Worm (Caenorhabditis elegans) whole organism, young adult: ENCODE results near the gene clec-47.

Source experiments
- B0019.2 ChIP-seq: fragments of 200-800 bp; sonication (Bioruptor generic); conservative IDR thresholded peaks from 2 replicates; pipeline ENCODE4 v1.3.6; 2022; ENCODE audit warnings: missing genetic modification reagents, missing genetic modification characterization, missing compliant biosample characterization
- B0035.1 ChIP-seq: sonication (generic microtip); optimal IDR thresholded peaks from 2 replicates; lab custom pipeline; 2016; ENCODE audit warnings: missing genetic modification characterization, mild to moderate bottlenecking, missing compliant biosample characterization, missing genotype, missing genetic modification reagents
- B0336.3 ChIP-seq: fragments of 200-800 bp; sonication (Bioruptor generic); IDR thresholded peaks from 2 replicates; pipeline ENCODE4 v1.3.6; 2022; ENCODE audit warnings: missing genetic modification characterization, missing compliant biosample characterization
- C06A6.2 ChIP-seq: fragments of 200-800 bp; sonication (Bioruptor generic); conservative IDR thresholded peaks from 2 replicates; pipeline ENCODE4 v1.3.6; 2022; ENCODE audit warnings: missing genetic modification characterization, missing compliant biosample characterization
- D2030.7 ChIP-seq: fragments of 200-800 bp; sonication (Bioruptor generic); IDR thresholded peaks from 2 replicates; pipeline ENCODE4 v1.3.6; 2022; ENCODE audit warnings: missing genetic modification reagents, missing genetic modification characterization, missing compliant biosample characterization
- F22D6.2 ChIP-seq: sonication (generic microtip); optimal IDR thresholded peaks from 2 replicates; lab custom pipeline; 2016; ENCODE audit warnings: mild to moderate bottlenecking, missing genetic modification characterization, missing compliant biosample characterization
- F39B2.1 ChIP-seq: fragments of 200-800 bp; sonication (Bioruptor generic); IDR thresholded peaks from 2 replicates; pipeline ENCODE4 v1.3.6; 2022; ENCODE audit warnings: missing genetic modification reagents, missing genetic modification characterization, missing compliant biosample characterization
- F49E8.2 ChIP-seq: sonication (generic microtip); optimal IDR thresholded peaks from 3 replicates; lab custom pipeline; 2017; ENCODE audit warnings: missing genetic modification characterization, mild to moderate bottlenecking, missing compliant biosample characterization, antibody characterized with exemption, moderate library complexity; ENCODE audit not compliant: insufficient read depth
- F52B5.7 ChIP-seq: sonication (generic microtip); optimal IDR thresholded peaks from 2 replicates; lab custom pipeline; 2016; ENCODE audit warnings: mild to moderate bottlenecking, missing genetic modification characterization, missing compliant biosample characterization
- F57C9.4 ChIP-seq: sonication (generic microtip); optimal IDR thresholded peaks from 2 replicates; lab custom pipeline; 2017; ENCODE audit warnings: mild to moderate bottlenecking, missing genetic modification characterization, missing compliant biosample characterization
- T07F8.4 ChIP-seq: sonication (generic microtip); optimal IDR thresholded peaks from 2 replicates; lab custom pipeline; 2016; ENCODE audit warnings: mild to moderate bottlenecking, missing genetic modification characterization, moderate library complexity, missing compliant biosample characterization
- Y53F4B.3 ChIP-seq: fragments of 200-800 bp; sonication (Bioruptor generic); IDR thresholded peaks from 2 replicates; pipeline ENCODE4 v1.3.6; 2022; ENCODE audit warnings: missing genetic modification reagents, missing genetic modification characterization, missing compliant biosample characterization
- Y56A3A.18 ChIP-seq: fragments of 200-800 bp; sonication (Bioruptor generic); IDR thresholded peaks from 2 replicates; pipeline ENCODE4 v1.3.6; 2022; ENCODE audit warnings: missing genetic modification reagents, missing genetic modification characterization, missing compliant biosample characterization
- Y67H2A.10 ChIP-seq: fragments of 200-800 bp; sonication (Bioruptor generic); conservative IDR thresholded peaks from 2 replicates; pipeline ENCODE4 v1.3.6; 2022; ENCODE audit warnings: missing genetic modification reagents, missing genetic modification characterization, missing compliant biosample characterization
- Y79H2A.3 ChIP-seq: fragments of 200-800 bp; sonication (Bioruptor generic); conservative IDR thresholded peaks from 2 replicates; pipeline ENCODE4 v1.3.6; 2022; ENCODE audit warnings: missing genetic modification reagents, missing genetic modification characterization, missing compliant biosample characterization
- ama-1 ChIP-seq, 3 experiments: fragments of 150-350 bp in 1 of 3; sonication (generic microtip) in 2 of 3; optimal IDR thresholded peaks; 2 replicates each; lab custom pipeline; 2014 to 2018; ENCODE audit warnings: missing biosample characterization in 2 of 3, missing genetic modification characterization in 2 of 3, missing genetic modification reagents in 2 of 3
- aptf-2 ChIP-seq: fragments of 200-800 bp; sonication (Bioruptor generic); conservative IDR thresholded peaks from 2 replicates; pipeline ENCODE4 v1.3.6; 2022; ENCODE audit warnings: missing genetic modification reagents, missing genetic modification characterization, missing compliant biosample characterization
- aptf-3 ChIP-seq: fragments of 200-800 bp; sonication (Bioruptor generic); IDR thresholded peaks from 2 replicates; pipeline ENCODE4 v1.3.6; 2022; ENCODE audit warnings: missing genetic modification characterization, missing compliant biosample characterization
- athp-1 ChIP-seq: sonication (generic microtip); optimal IDR thresholded peaks from 2 replicates; lab custom pipeline; 2017; ENCODE audit warnings: mild to moderate bottlenecking, missing genetic modification characterization, missing compliant biosample characterization
- attf-6 ChIP-seq: fragments of 200-800 bp; sonication (Bioruptor generic); IDR thresholded peaks from 2 replicates; pipeline ENCODE4 v1.3.6; 2022; ENCODE audit warnings: missing genetic modification reagents, missing genetic modification characterization, missing compliant biosample characterization
- bed-2 ChIP-seq: fragments of 200-800 bp; sonication (Bioruptor generic); IDR thresholded peaks from 2 replicates; pipeline ENCODE4 v1.3.6; 2022; ENCODE audit warnings: missing genetic modification reagents, missing genetic modification characterization, missing compliant biosample characterization
- cebp-1 ChIP-seq, 2 experiments: fragments of 200-800 bp in 1 of 2; sonication (Bioruptor generic) in 1 of 2; sonication (generic microtip) in 1 of 2; IDR thresholded peaks in 1 of 2; optimal IDR thresholded peaks in 1 of 2; 2 replicates each; pipeline versions ENCODE4 v1.3.6 to Lab custom; 2017 to 2022; ENCODE audit warnings: missing compliant biosample characterization in 2 of 2, missing genetic modification characterization in 2 of 2, mild to moderate bottlenecking in 1 of 2, missing genetic modification reagents in 1 of 2, moderate library complexity in 1 of 2
- ceh-100 ChIP-seq: fragments of 200-800 bp; sonication (Bioruptor generic); IDR thresholded peaks from 2 replicates; pipeline ENCODE4 v1.3.6; 2022; ENCODE audit warnings: missing genetic modification reagents, missing genetic modification characterization, missing compliant biosample characterization
- ceh-40 ChIP-seq: fragments of 200-800 bp; sonication (Bioruptor generic); IDR thresholded peaks from 2 replicates; pipeline ENCODE4 v1.3.6; 2022; ENCODE audit warnings: missing genetic modification characterization, missing compliant biosample characterization
- ceh-91 ChIP-seq: fragments of 200-800 bp; sonication (Bioruptor generic); IDR thresholded peaks from 2 replicates; pipeline ENCODE4 v1.3.6; 2022; ENCODE audit warnings: missing genetic modification reagents, missing genetic modification characterization, missing compliant biosample characterization
- die-1 ChIP-seq: sonication (generic microtip); optimal IDR thresholded peaks from 2 replicates; lab custom pipeline; 2016; ENCODE audit warnings: missing genotype, mild to moderate bottlenecking, missing genetic modification characterization, missing compliant biosample characterization
- dox-1 ChIP-seq: fragments of 200-800 bp; sonication (Bioruptor generic); IDR thresholded peaks from 2 replicates; pipeline ENCODE4 v1.3.6; 2022; ENCODE audit warnings: missing genetic modification reagents, missing genetic modification characterization, missing compliant biosample characterization
- egl-18 ChIP-seq: fragments of 200-800 bp; sonication (Bioruptor generic); IDR thresholded peaks from 2 replicates; pipeline ENCODE4 v1.3.6; 2022; ENCODE audit warnings: missing genetic modification reagents, missing genetic modification characterization, missing compliant biosample characterization
- him-1 ChIP-seq: sonication (generic microtip); optimal IDR thresholded peaks from 2 replicates; lab custom pipeline; 2016; ENCODE audit warnings: missing genotype, missing genetic modification reagents, missing genetic modification characterization, missing compliant biosample characterization
- hmg-20 ChIP-seq: fragments of 200-800 bp; sonication (Bioruptor generic); IDR thresholded peaks from 2 replicates; pipeline ENCODE4 v1.3.6; 2022; ENCODE audit warnings: missing genetic modification reagents, missing genetic modification characterization, missing compliant biosample characterization
- hrde-1 ChIP-seq: sonication (generic microtip); optimal IDR thresholded peaks from 2 replicates; lab custom pipeline; 2016; ENCODE audit warnings: missing genetic modification characterization, mild to moderate bottlenecking, missing compliant biosample characterization, moderate library complexity, missing genotype, missing genetic modification reagents, borderline replicate concordance
- lin-26 ChIP-seq: fragments of 200-800 bp; sonication (Bioruptor generic); IDR thresholded peaks from 2 replicates; pipeline ENCODE4 v1.3.6; 2022; ENCODE audit warnings: missing genetic modification reagents, missing genetic modification characterization, missing compliant biosample characterization
- lin-40 ChIP-seq: sonication (generic microtip); optimal IDR thresholded peaks from 2 replicates; lab custom pipeline; 2016; ENCODE audit warnings: missing genetic modification characterization, mild to moderate bottlenecking, missing compliant biosample characterization, missing genotype, missing genetic modification reagents
- mes-4 ChIP-seq: sonication (generic microtip); optimal IDR thresholded peaks from 2 replicates; lab custom pipeline; 2016; ENCODE audit warnings: missing genotype, missing genetic modification characterization, missing compliant biosample characterization
- nhr-120 ChIP-seq: fragments of 200-800 bp; sonication (Bioruptor generic); IDR thresholded peaks from 2 replicates; pipeline ENCODE4 v1.3.6; 2022; ENCODE audit warnings: missing genetic modification characterization, missing compliant biosample characterization
- nhr-80 ChIP-seq: sonication (generic microtip); optimal IDR thresholded peaks from 2 replicates; lab custom pipeline; 2016; ENCODE audit warnings: missing genetic modification characterization, missing compliant biosample characterization
- nhr-90 ChIP-seq: sonication (generic microtip); optimal IDR thresholded peaks from 2 replicates; lab custom pipeline; 2016; ENCODE audit warnings: missing genotype, mild to moderate bottlenecking, missing genetic modification characterization, missing compliant biosample characterization
- pbrm-1 ChIP-seq: fragments of 200-800 bp; sonication (Bioruptor generic); IDR thresholded peaks from 2 replicates; pipeline ENCODE4 v1.3.6; 2022; ENCODE audit warnings: missing genetic modification reagents, missing genetic modification characterization, missing compliant biosample characterization
- rec-8 ChIP-seq, 2 experiments: sonication (generic microtip); optimal IDR thresholded peaks; 2 replicates each; lab custom pipeline; 2016; ENCODE audit warnings: mild to moderate bottlenecking in 2 of 2, missing genetic modification characterization in 2 of 2, missing genetic modification reagents in 2 of 2, missing genotype in 2 of 2, missing biosample characterization in 1 of 2, missing compliant biosample characterization in 1 of 2, moderate library complexity in 1 of 2
- snpc-3.4 ChIP-seq: sonication (generic microtip); optimal IDR thresholded peaks from 2 replicates; lab custom pipeline; 2017; ENCODE audit warnings: missing genetic modification characterization, mild to moderate bottlenecking, missing compliant biosample characterization, antibody characterized with exemption, moderate library complexity, missing genotype, missing genetic modification reagents
- somi-1 ChIP-seq: fragments of 200-800 bp; sonication (Bioruptor generic); optimal IDR thresholded peaks from 2 replicates; lab custom pipeline; 2018; ENCODE audit warnings: mild to moderate bottlenecking, missing genetic modification characterization, missing compliant biosample characterization
- tlf-1 ChIP-seq: fragments of 200-800 bp; sonication (Bioruptor generic); optimal IDR thresholded peaks from 2 replicates; lab custom pipeline; 2018; ENCODE audit warnings: mild to moderate bottlenecking, missing genetic modification characterization, missing compliant biosample characterization
- unc-62 ChIP-seq: fragments of 150-350 bp; optimal IDR thresholded peaks from 2 replicates; lab custom pipeline; 2014; ENCODE audit warnings: missing biosample characterization, missing genetic modification reagents, missing genetic modification characterization
- ztf-22 ChIP-seq: fragments of 200-800 bp; sonication (Bioruptor generic); optimal IDR thresholded peaks from 2 replicates; lab custom pipeline; 2018; ENCODE audit warnings: mild to moderate bottlenecking, missing genetic modification characterization, moderate library complexity, missing compliant biosample characterization
- ztf-25 ChIP-seq: fragments of 200-800 bp; sonication (Bioruptor generic); IDR thresholded peaks from 2 replicates; pipeline ENCODE4 v1.3.6; 2022; ENCODE audit warnings: missing genetic modification reagents, missing genetic modification characterization, missing compliant biosample characterization
- ztf-28 ChIP-seq: fragments of 200-800 bp; sonication (Bioruptor generic); IDR thresholded peaks from 2 replicates; pipeline ENCODE4 v1.3.6; 2022; ENCODE audit warnings: missing genetic modification reagents, missing genetic modification characterization, missing compliant biosample characterization

clec-47 gene

DNA sequence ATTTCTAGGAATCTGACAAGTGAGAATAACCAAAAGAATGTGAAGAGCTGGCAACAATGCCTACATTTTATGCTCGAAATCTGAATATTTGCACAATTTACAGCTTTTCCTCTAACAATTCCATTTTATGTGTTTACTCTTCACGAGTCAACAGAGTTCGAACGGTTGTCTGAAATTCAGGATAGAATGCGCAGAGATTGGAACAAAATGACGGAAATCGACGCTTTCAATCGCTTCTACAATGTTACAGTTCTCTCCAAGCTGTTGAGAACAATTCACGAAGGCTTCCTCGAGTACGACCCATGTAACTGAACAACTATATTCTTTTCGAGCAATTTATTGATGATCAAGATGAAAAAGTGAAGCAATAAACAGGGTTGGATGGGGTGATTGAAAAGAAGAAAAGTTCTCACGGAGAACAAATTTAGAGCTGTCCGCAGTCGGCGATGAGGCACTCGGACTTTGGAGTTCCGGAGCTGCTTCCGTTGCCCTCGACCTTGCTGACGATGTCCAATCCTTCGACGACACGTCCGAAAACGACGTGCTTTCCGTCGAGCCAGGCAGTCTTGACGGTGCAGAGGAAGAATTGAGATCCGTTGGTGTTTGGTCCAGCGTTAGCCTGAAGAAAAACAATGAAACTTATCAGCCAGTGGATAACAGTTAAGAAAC is 10.8 kb downstream of the clec-47 start, which contains the start of gene Y75B12B.3 (continued):
- TF ChIP-seq snpc-3.4 (tag; lab: Kevin White, UChicago) (peak; percentile 24), ceh-100 (peak; percentile 47; the same call in 1 of the 2 replicates), F57C9.4 (tag; lab: Kevin White, UChicago) (no peak), dox-1 (peak; percentile 32; the same call in 1 of the 2 replicates), ceh-40 (GFP tag; lab: Robert Waterston, UW) (no peak), him-1 (tag; lab: Kevin White, UChicago) (peak; percentile 57), aptf-2 (GFP tag; lab: Robert Waterston, UW) (no peak), hmg-20 (GFP tag; lab: Robert Waterston, UW) (no peak), F22D6.2 (tag; lab: Kevin White, UChicago) (no peak), ztf-22 (GFP tag; lab: Kevin White, UChicago) (no peak), T07F8.4 (tag; lab: Kevin White, UChicago) (no peak), B0336.3 (peak; percentile 81), aptf-3 (GFP tag; lab: Robert Waterston, UW) (no peak), F39B2.1 (GFP tag; lab: Robert Waterston, UW) (peak; percentile 27; the same call in 1 of the 2 replicates), athp-1 (tag; lab: Kevin White, UChicago) (peak; percentile 46), F49E8.2 (tag; lab: Kevin White, UChicago) (peak; percentile 84), rec-8 (tag; optimal IDR thresholded peaks at IDR 0.05; lab: Kevin White, UChicago) (peak in 1 of 2 experiments; percentile 22), tlf-1 (peak; percentile 51), D2030.7 (GFP tag; lab: Robert Waterston, UW) (no peak), ztf-25 (GFP tag; lab: Robert Waterston, UW) (0 out of 2 replicates have a peak, but pooled peaks have one; percentile 56), unc-62 (GFP tag; lab: Kevin White, UChicago) (no peak), nhr-80 (tag; lab: Kevin White, UChicago) (no peak), Y56A3A.18 (GFP tag; lab: Robert Waterston, UW) (peak; percentile 41; the same call in 1 of the 2 replicates), hrde-1 (peak; percentile 64), B0035.1 (tag; lab: Kevin White, UChicago) (no peak), F52B5.7 (no peak), nhr-120 (no peak), mes-4 (tag; lab: Kevin White, UChicago) (no peak), B0019.2 (GFP tag; lab: Robert Waterston, UW) (no peak), Y67H2A.10 (GFP tag; lab: Robert Waterston, UW) (no peak), pbrm-1 (0 out of 2 replicates have a peak, but pooled peaks have one; percentile 52), somi-1 (GFP tag; lab: Kevin White, UChicago) (no peak), die-1 (tag; lab: Kevin White, UChicago) (peak; percentile 36), ztf-28 (GFP tag; lab: Robert Waterston, UW) (no peak), bed-2 (GFP tag; lab: Robert Waterston, UW) (no peak), ama-1 (optimal IDR thresholded peaks at IDR 0.05; lab: Kevin White, UChicago) (peak; percentile 73), ama-1 (GFP tag; optimal IDR thresholded peaks at IDR 0.05; lab: Kevin White, UChicago) (peak in 1 of 2 experiments; percentile 9), attf-6 (GFP tag; lab: Robert Waterston, UW) (peak; percentile 50; the same call in 1 of the 2 replicates), ceh-91 (no peak), C06A6.2 (no peak), Y53F4B.3 (GFP tag; lab: Robert Waterston, UW) (no peak), cebp-1 (GFP tag; IDR thresholded peaks at IDR 0.05; lab: Robert Waterston, UW) (no peak), cebp-1 (tag; optimal IDR thresholded peaks at IDR 0.05; lab: Kevin White, UChicago) (peak; percentile 29), nhr-90 (tag; lab: Kevin White, UChicago) (no peak), egl-18 (GFP tag; lab: Robert Waterston, UW) (no peak), lin-40 (tag; lab: Kevin White, UChicago) (no peak), lin-26 (GFP tag; lab: Robert Waterston, UW) (peak; percentile 77), Y79H2A.3 (0 out of 2 replicates have a peak, but pooled peaks have one; percentile 32)
